Worm (Caenorhabditis elegans): Measurements from ENCODE around the gene F40G12.10.
"Not testable (repeated sequence)": the region's sequence is repeated elsewhere in the genome, so short reads cannot be mapped to it uniquely, and the experiment has no call there.

Gene F40G12.10

ce11 chrV:14301076-14301475, 17.7 kb downstream of the F40G12.10 start, which contains the start of gene F14D7.6:
Gene F14D7.6, plus strand, starts transcription at chrV:14301413.
- TF ChIP-seq ceh-82 (tag; optimal IDR thresholded peaks at IDR 0.05) (no peak), nhr-23 (tag; optimal IDR thresholded peaks at IDR 0.05) (no peak), ama-1 (optimal IDR thresholded peaks at IDR 0.05) (no peak), fos-1 (tag; optimal IDR thresholded peaks at IDR 0.05) (peak; percentile 52)

- TF ChIP-seq F13H6.1, ztf-4, unc-39 (tag; optimal IDR thresholded peaks at IDR 0.05): not testable (repeated sequence)
Observed at ce11 chrV:14306771-14307170, 23.4 kb downstream of the F40G12.10 start, which contains the start of gene spig-4. Gene spig-4, minus strand, starts transcription at chrV:14306871.

- TF ChIP-seq lin-11, ztf-11, egl-27 (tag; optimal IDR thresholded peaks at IDR 0.05): not testable (repeated sequence)
Observed at ce11 chrV:14308164-14308563, 24.8 kb downstream of the F40G12.10 start, which contains the start of gene spig-5. Gene spig-5, plus strand, starts transcription at chrV:14308464.

- not testable (repeated sequence) for TF ChIP-seq unc-62 (GFP tag; optimal IDR thresholded peaks at IDR 0.05); crh-2 (tag; optimal IDR thresholded peaks at IDR 0.05); aly-2 (tag; optimal IDR thresholded peaks at IDR 0.05)
Observed at ce11 chrV:14309632-14310031, 26.3 kb downstream of the F40G12.10 start, which contains the start of gene F14D7.14. Gene F14D7.14, plus strand, starts transcription at chrV:14309932.

- no peak for TF ChIP-seq zag-1 (tag; optimal IDR thresholded peaks at IDR 0.05)
Observed at ce11 chrV:14311115-14311514, 27.8 kb downstream of the F40G12.10 start, which contains the start of gene ddn-3. Gene ddn-3, minus strand, starts transcription at chrV:14311215.

- TF ChIP-seq mbf-1 (tag; optimal IDR thresholded peaks at IDR 0.05) = no peak
Observed at ce11 chrV:14312695-14313094, 29.4 kb downstream of the F40G12.10 start, which contains the start of gene F14D7.8. Gene F14D7.8, minus strand, starts transcription at chrV:14312795.

- no peak for TF ChIP-seq unc-62 (GFP tag; optimal IDR thresholded peaks at IDR 0.05)
- no peak for TF ChIP-seq elt-3 (tag; optimal IDR thresholded peaks at IDR 0.05)
- no peak for TF ChIP-seq nhr-77 (tag; optimal IDR thresholded peaks at IDR 0.05)
- no peak for TF ChIP-seq sma-9 (GFP tag; optimal IDR thresholded peaks at IDR 0.05)
- no peak for TF ChIP-seq sma-9 (tag; optimal IDR thresholded peaks at IDR 0.05)
- TF ChIP-seq skn-1 (tag; optimal IDR thresholded peaks at IDR 0.05) = no peak
- no peak for TF ChIP-seq aly-2 (tag; optimal IDR thresholded peaks at IDR 0.05)
- TF ChIP-seq nhr-6 (tag; optimal IDR thresholded peaks at IDR 0.05) = no peak
- no peak for TF ChIP-seq lin-13 (GFP tag; optimal IDR thresholded peaks at IDR 0.05)
- no peak for TF ChIP-seq ceh-16 (tag; optimal IDR thresholded peaks at IDR 0.05)
Observed at ce11 chrV:14314236-14314635, 30.9 kb downstream of the F40G12.10 start, which contains the start of gene F47B8.1. Gene F47B8.1, minus strand, starts transcription at chrV:14314336.

- TF ChIP-seq nhr-6 (tag; optimal IDR thresholded peaks at IDR 0.05) (no peak), ztf-1 (GFP tag; conservative IDR thresholded peaks at IDR 0.05) (no peak), C34F6.9 (tag; optimal IDR thresholded peaks at IDR 0.05) (no peak), blmp-1 (tag; optimal IDR thresholded peaks at IDR 0.05; ENCODE audit: insufficient read depth) (no peak), ZK546.5 (tag; optimal IDR thresholded peaks at IDR 0.05) (no peak), gmeb-1 (tag; optimal IDR thresholded peaks at IDR 0.05) (no peak), ceh-82 (tag; optimal IDR thresholded peaks at IDR 0.05) (no peak), zag-1 (tag; optimal IDR thresholded peaks at IDR 0.05) (no peak)
Observed at ce11 chrV:14316525-14316924, 33.2 kb downstream of the F40G12.10 start, which contains the start of gene F47B8.2. Gene F47B8.2, minus strand, starts transcription at chrV:14316625.
